Fruit fly (Drosophila melanogaster): ENCODE data around the gene CG17329.

Gene CG17329

DNA sequence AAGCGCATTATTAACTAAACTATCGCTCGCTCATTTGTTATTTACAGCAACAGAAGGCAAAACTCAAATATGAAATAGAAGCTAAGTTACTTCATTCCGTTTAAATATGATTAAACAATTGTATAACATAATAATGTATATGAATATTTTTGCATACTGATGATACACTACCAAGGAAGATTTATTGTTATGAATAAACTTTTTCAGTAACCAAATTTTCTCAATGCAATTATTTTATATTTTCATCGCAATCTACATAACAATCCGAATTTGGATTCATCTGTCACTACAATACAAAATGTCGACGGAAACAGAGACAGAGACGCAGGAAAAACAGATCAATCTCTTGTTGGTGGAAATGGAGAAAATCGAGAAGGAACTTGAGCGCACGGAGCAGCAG lies at the start of gene CG17329:
Gene CG17329 (plus strand): TSS at position 301 of the 400 bp plus-strand sequence.
- TF ChIP-seq CG8478 (optimal IDR thresholded peaks at IDR 0.05) (no peak), CTCF (optimal IDR thresholded peaks at IDR 0.05) (no peak)

- TF ChIP-seq CG8478 (optimal IDR thresholded peaks at IDR 0.05) (no peak), CTCF (optimal IDR thresholded peaks at IDR 0.05) (no peak)
Measured at dm6 chr2L:16241639-16242038, 49.4 kb upstream of the CG17329 start, which contains the start of gene CG42818. CG42818 (plus strand) TSS chr2L:16241939.

DNA sequence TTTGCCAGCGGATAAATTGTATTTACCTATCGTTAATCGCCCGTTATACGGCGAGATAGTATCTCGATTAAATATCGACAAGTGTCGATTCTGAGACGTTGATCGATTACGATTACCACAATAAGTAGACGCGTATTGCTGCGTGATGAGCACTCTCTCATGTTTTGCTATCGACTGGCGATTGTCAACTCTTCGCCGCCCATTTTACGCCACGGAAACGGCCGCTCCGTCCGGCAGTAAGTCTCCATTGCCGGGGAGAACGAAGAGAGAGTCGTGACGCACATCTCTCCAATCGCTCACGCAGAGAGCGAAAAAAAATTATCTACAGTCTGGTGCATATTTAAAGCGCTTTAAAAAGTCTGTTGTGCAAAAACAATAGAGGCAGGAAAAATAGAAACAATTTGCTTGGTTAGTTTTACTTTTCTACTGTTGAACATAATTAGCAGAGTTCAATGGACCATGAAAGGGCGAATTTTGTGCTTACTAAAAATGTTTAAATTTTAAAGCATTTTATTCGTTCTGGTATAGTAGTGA lies 39.4 kb upstream of the CG17329 start, which contains the start of gene CG46309:
Gene CG46309 (minus strand): TSS at position 191 of the 534 bp plus-strand sequence.
- TF ChIP-seq CTCF (optimal IDR thresholded peaks at IDR 0.05) (no peak), CG8478 (optimal IDR thresholded peaks at IDR 0.05) (no peak)

DNA sequence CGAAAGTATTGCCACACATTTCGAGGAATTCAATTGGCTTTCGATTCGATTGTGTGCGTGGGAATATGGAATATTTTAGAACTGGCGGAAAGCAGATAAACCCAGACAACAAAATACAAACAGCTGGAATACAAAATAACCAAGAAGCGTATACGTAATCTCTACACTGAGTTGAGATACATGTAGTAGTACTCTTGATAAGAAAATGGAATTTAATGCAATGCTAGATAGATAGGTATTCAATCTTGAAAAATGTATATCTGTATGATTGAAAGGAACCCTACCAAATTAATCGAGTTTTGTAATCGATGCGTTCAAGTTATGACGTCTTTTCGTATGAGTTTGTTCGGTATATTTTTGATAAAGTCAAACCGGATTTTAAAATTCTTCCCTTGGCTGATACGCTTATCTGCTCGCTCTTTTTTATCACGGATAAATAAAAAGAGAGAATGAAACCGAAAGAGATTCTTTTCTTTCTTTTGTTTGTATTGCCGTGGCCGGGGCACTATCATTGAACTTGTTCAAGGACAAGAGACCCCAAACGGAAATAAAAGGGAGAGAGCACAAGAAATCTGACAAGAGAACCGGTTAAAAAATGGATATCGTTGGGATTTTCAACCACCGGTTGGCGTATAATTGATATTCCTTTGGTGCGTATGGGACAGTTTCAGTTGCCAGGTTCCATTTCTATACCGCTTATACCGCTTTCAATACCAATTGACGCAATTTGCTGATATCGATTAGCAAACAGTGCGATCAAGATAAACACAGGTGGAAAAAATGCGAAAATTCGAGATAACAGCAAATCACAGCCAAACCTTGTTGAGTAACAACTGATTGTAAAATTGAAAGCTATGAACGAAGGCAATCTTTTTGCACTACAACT lies 35.6 kb upstream of the CG17329 start:
- TF ChIP-seq CG8478 (optimal IDR thresholded peaks at IDR 0.05) (no peak), CTCF (optimal IDR thresholded peaks at IDR 0.05) (no peak)

DNA sequence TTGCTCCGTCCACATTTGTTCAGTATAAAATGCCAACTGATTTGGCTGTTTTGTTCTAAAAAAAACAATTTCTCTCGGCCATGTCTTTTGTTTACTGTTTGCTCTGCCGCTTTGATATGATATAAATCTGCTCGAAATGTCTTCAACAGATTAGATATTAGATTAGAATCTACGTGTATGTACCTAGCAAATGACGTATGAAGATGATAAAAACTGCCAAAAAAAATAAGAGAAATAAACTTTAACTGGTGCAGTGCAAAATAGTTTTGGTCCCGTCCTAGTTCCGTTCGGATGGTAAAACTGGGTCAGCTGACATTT lies 35.0 kb upstream of the CG17329 start:
- no peak for TF ChIP-seq CG8478 (optimal IDR thresholded peaks at IDR 0.05)
- TF ChIP-seq CTCF (optimal IDR thresholded peaks at IDR 0.05): no peak

DNA sequence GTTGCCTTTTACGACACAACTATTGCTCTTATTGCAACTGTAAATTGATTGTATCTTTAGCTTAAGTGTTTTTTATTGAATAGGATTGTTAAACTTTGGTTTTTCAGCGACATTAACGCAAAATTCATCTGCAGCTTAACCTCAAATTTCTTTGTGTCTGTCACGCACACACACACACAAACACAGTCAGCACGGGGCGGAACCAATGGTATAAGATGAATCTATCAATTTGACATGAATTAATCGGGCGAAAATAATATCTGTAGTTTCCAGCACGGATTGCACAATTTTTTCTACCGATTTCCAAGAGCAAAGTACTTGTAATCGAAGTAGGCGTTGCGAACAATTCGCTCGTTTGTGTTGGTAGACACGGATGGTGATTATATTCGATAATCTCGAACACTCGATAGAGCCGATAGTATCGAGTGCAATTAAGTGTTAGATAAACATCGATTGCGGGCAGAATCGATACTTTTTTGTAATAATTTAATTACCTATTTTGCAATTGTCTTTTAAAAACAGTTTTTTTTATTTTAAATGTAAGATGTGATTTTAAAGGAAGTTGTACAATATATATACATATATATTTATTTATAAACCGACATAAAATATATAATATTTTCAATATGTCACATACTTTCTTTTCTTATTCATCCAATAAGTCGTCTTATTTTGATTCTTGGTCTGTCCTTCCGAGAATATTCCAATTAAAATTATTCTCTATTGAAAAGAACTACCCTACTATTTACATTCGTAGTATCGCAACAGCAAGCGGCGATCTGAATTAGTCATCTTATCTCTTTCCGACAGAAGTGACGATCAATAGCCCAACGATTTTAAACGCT lies 33.6 kb upstream of the CG17329 start, which contains the start of the genes PRL-1 and EndoGI:
Gene PRL-1 (minus strand): TSS at position 380 of the 845 bp plus-strand sequence.
Gene EndoGI (plus strand): TSS at position 462 of the 845 bp plus-strand sequence.
- peak in 1 of 2 experiments; percentile 45 for TF ChIP-seq CTCF (optimal IDR thresholded peaks at IDR 0.05)
- TF ChIP-seq CG8478 (optimal IDR thresholded peaks at IDR 0.05): no peak

- no peak for TF ChIP-seq CG8478 (optimal IDR thresholded peaks at IDR 0.05)
- TF ChIP-seq CTCF (optimal IDR thresholded peaks at IDR 0.05): no peak
Measured at dm6 chr2L:16261576-16262217, 29.4 kb upstream of the CG17329 start, which contains the start of the genes twe and CG4935. twe (minus strand) TSS chr2L:16261877. CG4935 (plus strand) TSS chr2L:16262141.

- TF ChIP-seq CTCF (optimal IDR thresholded peaks at IDR 0.05): no peak
- no peak for TF ChIP-seq CG8478 (optimal IDR thresholded peaks at IDR 0.05)
Measured at dm6 chr2L:16263723-16264122, 27.4 kb upstream of the CG17329 start.

dm6 chr2L:16267159-16268065 lies 23.7 kb upstream of the CG17329 start:
- TF ChIP-seq CG8478 (optimal IDR thresholded peaks at IDR 0.05) (no peak), CTCF (optimal IDR thresholded peaks at IDR 0.05) (no peak)

- TF ChIP-seq CG8478 (optimal IDR thresholded peaks at IDR 0.05): no peak
- no peak for TF ChIP-seq CTCF (optimal IDR thresholded peaks at IDR 0.05)
Measured at dm6 chr2L:16268107-16268539, 23.0 kb upstream of the CG17329 start.

DNA sequence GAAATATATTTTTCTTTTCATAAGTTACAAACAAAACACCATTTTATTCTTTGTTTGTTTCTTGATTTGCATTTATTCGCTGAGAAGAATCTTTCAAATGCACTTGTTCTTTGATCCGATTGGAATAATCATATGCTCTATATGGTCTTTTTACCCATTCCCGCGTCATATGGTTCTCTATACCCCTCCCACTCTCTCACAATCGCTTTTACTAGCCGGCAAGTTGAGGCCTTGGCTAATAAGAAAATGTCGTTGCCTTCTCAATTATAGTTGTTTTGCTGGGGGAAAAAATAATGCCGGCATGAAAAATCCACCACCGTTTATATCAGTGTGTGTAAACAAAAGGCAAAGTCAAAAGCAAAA lies 22.2 kb upstream of the CG17329 start:
- TF ChIP-seq CTCF (optimal IDR thresholded peaks at IDR 0.05) (no peak), CG8478 (optimal IDR thresholded peaks at IDR 0.05) (no peak)

DNA sequence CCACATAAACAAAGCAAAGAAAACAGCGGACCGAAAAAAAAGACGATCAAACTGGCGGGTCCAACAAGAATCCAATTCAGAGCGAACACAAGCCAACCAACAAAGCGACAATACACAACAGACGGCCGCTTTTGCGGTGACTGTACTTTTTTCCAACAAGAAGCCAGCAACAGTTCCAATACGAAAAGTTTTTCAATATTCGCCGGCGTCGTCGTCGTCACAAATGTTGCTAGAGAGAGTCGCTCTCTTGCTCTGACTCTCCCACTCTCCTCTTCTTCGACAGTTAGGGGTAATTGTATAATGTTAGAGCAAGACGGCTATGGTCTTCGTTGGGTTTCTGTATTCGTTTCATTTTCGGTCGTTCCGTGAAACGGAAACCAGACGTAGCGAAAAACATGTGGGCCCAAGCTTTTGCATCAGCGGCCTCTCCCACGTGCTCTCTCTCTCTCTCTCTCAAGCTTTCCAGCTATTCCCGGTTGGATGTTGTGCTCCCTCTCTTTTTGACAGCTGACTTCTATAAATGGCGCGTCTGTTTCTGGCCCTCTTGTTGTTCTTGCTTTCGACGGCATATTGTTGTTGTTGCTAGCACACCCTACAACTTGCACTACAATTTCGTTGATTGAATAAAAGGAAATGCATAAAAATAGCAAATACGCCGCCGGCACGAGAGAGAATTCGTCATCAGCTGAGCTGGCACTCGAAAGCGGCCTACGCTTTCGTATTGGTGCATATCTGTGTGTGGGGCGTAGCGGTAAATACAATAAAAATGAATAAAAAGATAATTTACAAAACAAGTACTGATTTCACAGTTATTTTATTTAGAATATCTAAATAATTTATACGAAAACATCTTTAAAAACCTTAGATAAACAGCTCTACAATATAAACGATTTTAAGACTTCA lies 21.6 kb upstream of the CG17329 start:
- TF ChIP-seq CTCF (optimal IDR thresholded peaks at IDR 0.05) (no peak), CG8478 (optimal IDR thresholded peaks at IDR 0.05) (no peak)

Measured in S2 (cell line).